Worm (Caenorhabditis elegans): ENCODE results near the gene ZC376.8.

The ZC376.8 gene

DNA sequence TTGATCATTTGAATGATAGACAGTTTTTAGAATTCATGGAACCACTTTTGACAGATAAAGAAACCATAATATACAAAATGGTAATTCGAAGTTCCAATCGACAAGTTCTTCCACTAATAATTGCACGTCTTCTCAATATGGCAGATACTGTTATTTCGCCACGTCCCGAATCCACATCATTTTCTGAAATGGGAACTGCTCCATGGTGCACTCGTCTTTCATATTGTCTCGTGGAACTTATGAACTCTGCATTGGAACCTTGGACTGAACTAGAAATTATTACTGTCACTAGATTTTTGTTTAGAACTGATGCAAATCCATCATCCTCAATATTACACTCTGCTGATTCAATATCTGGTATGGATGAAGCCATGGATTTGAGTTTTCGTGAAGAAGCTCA lies 7.1 kb downstream of the ZC376.8 start:
- TF ChIP-seq unc-62 (GFP tag; optimal IDR thresholded peaks at IDR 0.05 in 1 of 2): peak in 1 of 2 experiments; percentile 99
- TF ChIP-seq unc-62 (tag; optimal IDR thresholded peaks at IDR 0.05): no peak
- no peak for TF ChIP-seq T20F7.1 (GFP tag; optimal IDR thresholded peaks at IDR 0.05)
- no peak for TF ChIP-seq hmg-1.1 (GFP tag; IDR thresholded peaks at IDR 0.05)
- TF ChIP-seq dmd-8 (GFP tag; IDR thresholded peaks at IDR 0.05): no peak

DNA sequence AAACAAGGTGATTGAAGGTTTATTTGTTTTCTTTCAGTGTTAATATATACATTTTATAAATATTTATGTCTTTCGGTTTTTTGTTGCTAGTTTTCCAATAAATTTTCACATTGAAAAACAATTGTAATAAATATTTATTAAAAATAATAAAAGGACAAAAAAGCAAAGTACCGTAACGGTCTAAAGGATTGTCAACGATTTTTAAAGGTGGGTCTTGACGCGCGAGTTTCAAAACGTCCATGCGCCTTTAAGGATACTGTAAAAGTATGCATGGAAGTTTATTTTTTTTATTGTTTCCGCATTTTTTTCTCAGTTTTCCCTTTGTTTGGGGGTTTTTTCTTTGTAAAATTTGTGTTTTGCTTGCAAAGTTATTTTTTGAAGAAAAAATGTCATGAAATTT lies 12.8 kb downstream of the ZC376.8 start:
- TF ChIP-seq lsy-2 (tag; optimal IDR thresholded peaks at IDR 0.05): peak in 1 of 2 experiments; percentile 33
- peak; percentile 50 for TF ChIP-seq lin-38 (GFP tag; IDR thresholded peaks at IDR 0.05)
- peak; percentile 52 for TF ChIP-seq F49E8.2 (tag; optimal IDR thresholded peaks at IDR 0.05; ENCODE audit: borderline replicate concordance)
- TF ChIP-seq snpc-1.2 (GFP tag; IDR thresholded peaks at IDR 0.05): 0 out of 2 replicates have a peak, but pooled peaks have one; percentile 25
- no peak for TF ChIP-seq lim-7 (GFP tag; IDR thresholded peaks at IDR 0.05)
- TF ChIP-seq nhr-25 (tag; optimal IDR thresholded peaks at IDR 0.05; ENCODE audit: borderline replicate concordance, insufficient read depth): no peak
- 0 out of 2 replicates have a peak, but pooled peaks have one; percentile 26 for TF ChIP-seq daf-19 (GFP tag; conservative IDR thresholded peaks at IDR 0.05)

DNA sequence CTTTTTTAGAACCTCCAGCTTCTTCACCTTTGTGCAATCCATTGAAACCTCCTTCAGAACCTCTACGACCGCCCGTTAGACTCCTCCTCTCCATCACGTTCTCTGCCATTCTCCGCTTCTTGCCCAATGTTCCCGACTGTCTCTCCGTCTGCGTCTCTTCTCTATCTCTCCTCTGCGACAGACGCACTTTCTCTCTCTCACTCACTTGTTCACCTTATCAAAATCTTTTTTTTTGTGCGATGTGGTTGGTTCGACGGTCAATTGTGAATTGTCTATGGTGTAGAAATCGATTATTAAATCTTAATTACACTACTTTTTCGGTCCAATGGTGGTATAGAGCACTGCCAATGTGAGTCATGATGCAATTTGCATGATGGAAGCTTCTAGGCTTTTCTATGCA lies 13.4 kb downstream of the ZC376.8 start, which contains the start of gene atfs-1:
Gene atfs-1 (plus strand): TSS at position 213 of the 400 bp plus-strand sequence.
- no peak for TF ChIP-seq ces-1 (GFP tag; optimal IDR thresholded peaks at IDR 0.05)
- TF ChIP-seq nhr-42 (GFP tag; IDR thresholded peaks at IDR 0.05): no peak; the same call in 1 of the 2 replicates
- no peak for TF ChIP-seq snpc-1.2 (GFP tag; IDR thresholded peaks at IDR 0.05)
- no peak for TF ChIP-seq unc-130 (GFP tag; optimal IDR thresholded peaks at IDR 0.05)
- peak; percentile 62; the same call in 1 of the 2 replicates for TF ChIP-seq lin-1 (GFP tag; IDR thresholded peaks at IDR 0.05)
- peak; percentile 92 for TF ChIP-seq dmd-6 (GFP tag; IDR thresholded peaks at IDR 0.05)
- no peak for TF ChIP-seq lin-39 (tag; optimal IDR thresholded peaks at IDR 0.05)
- TF ChIP-seq mes-2 (tag; optimal IDR thresholded peaks at IDR 0.05; ENCODE audit: poor library complexity, severe bottlenecking): peak; percentile 73
- peak; percentile 98 for TF ChIP-seq nhr-6 (tag; optimal IDR thresholded peaks at IDR 0.05)
- no peak for TF ChIP-seq ztf-11 (tag; optimal IDR thresholded peaks at IDR 0.05)
- TF ChIP-seq nhr-41 (GFP tag; IDR thresholded peaks at IDR 0.05): peak; percentile 13; the same call in 1 of the 2 replicates
- no peak for TF ChIP-seq egl-43 (GFP tag; IDR thresholded peaks at IDR 0.05)
- peak; percentile 48 for TF ChIP-seq lin-38 (GFP tag; IDR thresholded peaks at IDR 0.05)
- TF ChIP-seq ceh-82 (tag; optimal IDR thresholded peaks at IDR 0.05): no peak
- peak; percentile 50 for TF ChIP-seq dpl-1 (GFP tag; optimal IDR thresholded peaks at IDR 0.05)
- peak; percentile 73 for TF ChIP-seq nhr-48 (tag; optimal IDR thresholded peaks at IDR 0.05)
- TF ChIP-seq fkh-10 (GFP tag; optimal IDR thresholded peaks at IDR 0.05): no peak
- TF ChIP-seq rbr-2 (tag; optimal IDR thresholded peaks at IDR 0.05): peak; percentile 56
- TF ChIP-seq hif-1 (tag; optimal IDR thresholded peaks at IDR 0.05): peak in 1 of 2 experiments; percentile 35
- peak; percentile 14 for TF ChIP-seq lin-13 (GFP tag; optimal IDR thresholded peaks at IDR 0.05)
- no peak for TF ChIP-seq nhr-11 (tag; optimal IDR thresholded peaks at IDR 0.05)
- TF ChIP-seq attf-4 (tag; optimal IDR thresholded peaks at IDR 0.05): no peak
- 0 out of 2 replicates have a peak, but pooled peaks have one; percentile 38 for TF ChIP-seq madf-9 (GFP tag; conservative IDR thresholded peaks at IDR 0.05)
- peak in 1 of 2 experiments; percentile 71 for TF ChIP-seq lsy-2 (tag; optimal IDR thresholded peaks at IDR 0.05)
- TF ChIP-seq zfp-3 (GFP tag; conservative IDR thresholded peaks at IDR 0.05): no peak
- peak in 1 of 2 experiments; percentile 58 for TF ChIP-seq mdl-1 (tag; optimal IDR thresholded peaks at IDR 0.05)
- TF ChIP-seq ctbp-1 (GFP tag; IDR thresholded peaks at IDR 0.05): no peak
- 0 out of 2 replicates have a peak, but pooled peaks have one; percentile 24 for TF ChIP-seq tra-1 (GFP tag; IDR thresholded peaks at IDR 0.05)
- TF ChIP-seq aha-1 (tag): peak; percentile 35
- no peak for TF ChIP-seq duxl-1 (tag; optimal IDR thresholded peaks at IDR 0.05; ENCODE audit: poor library complexity)
- no peak for TF ChIP-seq nhr-237 (tag; optimal IDR thresholded peaks at IDR 0.05)
- peak; percentile 80 for TF ChIP-seq mep-1 (tag; optimal IDR thresholded peaks at IDR 0.05)
- peak; percentile 59 for TF ChIP-seq T26A8.4 (GFP tag; IDR thresholded peaks at IDR 0.05)
- TF ChIP-seq D1046.2 (GFP tag; IDR thresholded peaks at IDR 0.05): no peak
- TF ChIP-seq set-16 (GFP tag; IDR thresholded peaks at IDR 0.05): peak; percentile 38
- TF ChIP-seq fos-1 (tag; optimal IDR thresholded peaks at IDR 0.05): no peak
- TF ChIP-seq mxl-3 (GFP tag; optimal IDR thresholded peaks at IDR 0.05): peak; percentile 76
- peak; percentile 92 for TF ChIP-seq hlh-11 (tag; optimal IDR thresholded peaks at IDR 0.05)
